Worm (Caenorhabditis elegans) whole organism, L3 larva: ENCODE results near the gene twk-16.

Experiments
- egl-27 ChIP-seq: sonication (generic microtip); optimal IDR thresholded peaks from 4 replicates; lab custom pipeline; 2017; ENCODE audit warnings: missing biosample characterization, missing genetic modification reagents, missing genetic modification characterization
- fkh-10 ChIP-seq: sonication (generic microtip); optimal IDR thresholded peaks from 2 replicates; lab custom pipeline; 2017; ENCODE audit warnings: missing biosample characterization, missing genetic modification reagents, missing genetic modification characterization
- jun-1 ChIP-seq: fragments of 150-350 bp; optimal IDR thresholded peaks from 2 replicates; lab custom pipeline; 2014; ENCODE audit warnings: missing biosample characterization, missing genetic modification reagents, missing genetic modification characterization
- lin-39 ChIP-seq: fragments of 150-350 bp; optimal IDR thresholded peaks from 2 replicates; lab custom pipeline; 2018; ENCODE audit warnings: missing biosample characterization, missing genetic modification reagents, missing genetic modification characterization
- mdl-1 ChIP-seq: fragments of 150-350 bp; optimal IDR thresholded peaks from 2 replicates; lab custom pipeline; 2014; ENCODE audit warnings: missing biosample characterization, missing genetic modification characterization
- nhr-11 ChIP-seq: fragments of 150-350 bp; optimal IDR thresholded peaks from 2 replicates; lab custom pipeline; 2014; ENCODE audit warnings: missing biosample characterization, missing genetic modification characterization
- nhr-12 ChIP-seq: fragments of 150-350 bp; optimal IDR thresholded peaks from 2 replicates; lab custom pipeline; 2014; ENCODE audit warnings: missing biosample characterization, missing genetic modification characterization
- nhr-67 ChIP-seq: fragments of 150-350 bp; optimal IDR thresholded peaks from 2 replicates; lab custom pipeline; 2014; ENCODE audit warnings: missing biosample characterization, missing genetic modification characterization
- nhr-77 ChIP-seq: fragments of 150-350 bp; optimal IDR thresholded peaks from 2 replicates; lab custom pipeline; 2014; ENCODE audit warnings: missing biosample characterization, missing genetic modification characterization
- pqm-1 ChIP-seq: fragments of 150-350 bp; optimal IDR thresholded peaks from 2 replicates; lab custom pipeline; 2017; ENCODE audit warnings: missing biosample characterization, missing genetic modification characterization, inconsistent platforms
- tbx-2 ChIP-seq: sonication (generic microtip); optimal IDR thresholded peaks from 2 replicates; lab custom pipeline; 2016; ENCODE audit warnings: mild to moderate bottlenecking, missing genetic modification characterization, missing compliant biosample characterization
- zag-1 ChIP-seq: fragments of 150-350 bp; optimal IDR thresholded peaks from 2 replicates; lab custom pipeline; 2014; ENCODE audit warnings: missing biosample characterization, missing genetic modification characterization
- ztf-11 ChIP-seq: fragments of 150-350 bp; optimal IDR thresholded peaks from 2 replicates; lab custom pipeline; 2014; ENCODE audit warnings: missing biosample characterization, missing genetic modification characterization

DNA sequence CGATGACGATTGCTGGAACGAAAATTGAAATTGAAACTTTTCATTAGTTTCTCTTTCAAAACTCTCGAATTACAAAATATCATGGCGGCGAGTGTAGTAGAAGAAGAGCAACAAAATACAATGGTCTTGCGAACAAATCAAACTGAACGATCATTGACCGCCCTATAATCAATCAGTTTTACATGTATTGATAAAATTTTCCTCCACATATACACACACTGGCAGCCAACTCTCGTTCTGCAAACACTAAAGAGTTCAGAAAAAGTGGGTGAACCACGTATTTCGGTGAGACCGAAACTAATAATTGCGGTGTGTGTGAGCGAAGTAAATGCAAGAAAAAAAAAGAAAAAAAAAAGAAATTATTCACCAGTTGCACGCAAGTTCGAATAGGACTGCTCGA, 33.7 kb upstream of the twk-16 start:
- TF ChIP-seq pqm-1 (tag; lab: Kevin White, UChicago) (peak; percentile 34), nhr-11 (tag; lab: Kevin White, UChicago) (no peak), mdl-1 (tag; lab: Kevin White, UChicago) (no peak), ztf-11 (tag; lab: Kevin White, UChicago) (no peak), nhr-67 (no peak), fkh-10 (GFP tag; lab: Kevin White, UChicago) (no peak), nhr-12 (tag; lab: Kevin White, UChicago) (no peak), lin-39 (tag; lab: Kevin White, UChicago) (no peak), egl-27 (tag; lab: Kevin White, UChicago) (no peak), jun-1 (no peak), zag-1 (no peak), tbx-2 (tag; lab: Kevin White, UChicago) (no peak), nhr-77 (no peak)
